Worm (Caenorhabditis elegans) whole organism, mixed stage, embryonic: ENCODE data around the gene sro-1.

Source experiments
- M03D4.4 ChIP-seq: sonication (generic microtip); optimal IDR thresholded peaks from 2 replicates; lab custom pipeline; 2017; ENCODE audit warnings: mild to moderate bottlenecking, missing genetic modification characterization, missing compliant biosample characterization
- bed-3 ChIP-seq: fragments of 200-800 bp; sonication (Bioruptor generic); optimal IDR thresholded peaks from 3 replicates; lab custom pipeline; 2018; ENCODE audit warnings: mild to moderate bottlenecking, missing genetic modification characterization, moderate library complexity, missing compliant biosample characterization
- blmp-1 ChIP-seq: fragments of 150-350 bp; optimal IDR thresholded peaks from 2 replicates; lab custom pipeline; 2014; ENCODE audit warnings: missing biosample characterization, missing genetic modification characterization
- ceh-39 ChIP-seq: fragments of 150-350 bp; optimal IDR thresholded peaks from 2 replicates; lab custom pipeline; 2014; ENCODE audit warnings: missing biosample characterization, missing genetic modification characterization
- ceh-43 ChIP-seq: fragments of 200-800 bp; sonication (Bioruptor generic); optimal IDR thresholded peaks from 2 replicates; lab custom pipeline; 2018; ENCODE audit warnings: mild to moderate bottlenecking, missing genetic modification characterization, moderate library complexity, missing compliant biosample characterization
- ceh-83 ChIP-seq: fragments of 200-800 bp; sonication (Bioruptor generic); optimal IDR thresholded peaks from 2 replicates; lab custom pipeline; 2018; ENCODE audit warnings: mild to moderate bottlenecking, missing genetic modification characterization, missing compliant biosample characterization
- ces-1 ChIP-seq: fragments of 150-350 bp; optimal IDR thresholded peaks from 2 replicates; lab custom pipeline; 2014; ENCODE audit warnings: missing biosample characterization, missing genetic modification reagents, missing genetic modification characterization
- cnd-1 ChIP-seq: fragments of 200-800 bp; sonication (Bioruptor generic); optimal IDR thresholded peaks from 2 replicates; lab custom pipeline; 2018; ENCODE audit warnings: mild to moderate bottlenecking, missing genetic modification characterization, missing compliant biosample characterization
- drap-1 ChIP-seq: fragments of 200-800 bp; sonication (Bioruptor generic); optimal IDR thresholded peaks from 3 replicates; lab custom pipeline; 2018; ENCODE audit warnings: mild to moderate bottlenecking, missing genetic modification characterization, missing compliant biosample characterization
- elt-1 ChIP-seq: sonication (generic microtip); optimal IDR thresholded peaks from 2 replicates; lab custom pipeline; 2017; ENCODE audit warnings: missing genetic modification characterization, mild to moderate bottlenecking, missing compliant biosample characterization, antibody characterized with exemption, moderate library complexity, borderline replicate concordance; ENCODE audit not compliant: insufficient read depth
- elt-3 ChIP-seq: fragments of 150-350 bp; optimal IDR thresholded peaks from 2 replicates; lab custom pipeline; 2014; ENCODE audit warnings: missing biosample characterization, missing genetic modification characterization
- flh-1 ChIP-seq: fragments of 200-800 bp; sonication (Bioruptor generic); optimal IDR thresholded peaks from 2 replicates; lab custom pipeline; 2018; ENCODE audit warnings: mild to moderate bottlenecking, missing genetic modification characterization, moderate library complexity, missing compliant biosample characterization
- ham-2 ChIP-seq: fragments of 200-800 bp; sonication (Bioruptor generic); optimal IDR thresholded peaks from 2 replicates; lab custom pipeline; 2018; ENCODE audit warnings: mild to moderate bottlenecking, missing genetic modification characterization, missing compliant biosample characterization
- hlh-1 ChIP-seq: fragments of 150-350 bp; optimal IDR thresholded peaks from 2 replicates; lab custom pipeline; 2014; ENCODE audit warnings: missing biosample characterization, missing genetic modification reagents, missing genetic modification characterization
- lin-13 ChIP-seq: fragments of 150-350 bp; optimal IDR thresholded peaks from 2 replicates; lab custom pipeline; 2014; ENCODE audit warnings: missing biosample characterization, missing genetic modification characterization
- lin-32 ChIP-seq: fragments of 200-800 bp; sonication (Bioruptor generic); optimal IDR thresholded peaks from 2 replicates; lab custom pipeline; 2018; ENCODE audit warnings: mild to moderate bottlenecking, missing genetic modification characterization, missing compliant biosample characterization
- lsy-2 ChIP-seq: fragments of 150-350 bp; optimal IDR thresholded peaks from 2 replicates; lab custom pipeline; 2014; ENCODE audit warnings: missing biosample characterization, missing genetic modification characterization
- mab-5 ChIP-seq: fragments of 150-350 bp; optimal IDR thresholded peaks from 2 replicates; lab custom pipeline; 2014; ENCODE audit warnings: missing biosample characterization, missing genetic modification characterization
- mep-1 ChIP-seq: fragments of 150-350 bp; optimal IDR thresholded peaks from 2 replicates; lab custom pipeline; 2017; ENCODE audit warnings: missing biosample characterization, missing genetic modification reagents, missing genetic modification characterization, inconsistent platforms
- mls-2 ChIP-seq: sonication (generic microtip); optimal IDR thresholded peaks from 2 replicates; lab custom pipeline; 2016; ENCODE audit warnings: mild to moderate bottlenecking, missing genetic modification characterization, moderate library complexity, missing compliant biosample characterization
- nhr-12 ChIP-seq: fragments of 150-350 bp; optimal IDR thresholded peaks from 2 replicates; lab custom pipeline; 2014; ENCODE audit warnings: missing biosample characterization, missing genetic modification characterization
- nhr-2 ChIP-seq: fragments of 150-350 bp; optimal IDR thresholded peaks from 2 replicates; lab custom pipeline; 2014; ENCODE audit warnings: missing biosample characterization, missing genetic modification characterization
- nhr-237 ChIP-seq: fragments of 150-350 bp; optimal IDR thresholded peaks from 2 replicates; lab custom pipeline; 2014; ENCODE audit warnings: missing biosample characterization, missing genetic modification characterization
- nhr-28 ChIP-seq: fragments of 150-350 bp; optimal IDR thresholded peaks from 2 replicates; lab custom pipeline; 2014; ENCODE audit warnings: missing biosample characterization, missing genetic modification characterization
- nhr-76 ChIP-seq: sonication (generic microtip); optimal IDR thresholded peaks from 2 replicates; lab custom pipeline; 2017; ENCODE audit warnings: missing biosample characterization, missing genetic modification characterization
- pha-4 ChIP-seq: fragments of 150-350 bp; optimal IDR thresholded peaks from 2 replicates; lab custom pipeline; 2018; ENCODE audit warnings: missing biosample characterization, missing genetic modification reagents, missing genetic modification characterization
- sem-2 ChIP-seq: fragments of 200-800 bp; sonication (Bioruptor generic); optimal IDR thresholded peaks from 2 replicates; lab custom pipeline; 2018; ENCODE audit warnings: mild to moderate bottlenecking, missing genetic modification characterization, missing compliant biosample characterization
- snpc-4 ChIP-seq: fragments of 150-350 bp; optimal IDR thresholded peaks from 2 replicates; lab custom pipeline; 2014; ENCODE audit warnings: missing biosample characterization, missing genetic modification characterization
- sptf-1 ChIP-seq: sonication (generic microtip); optimal IDR thresholded peaks from 2 replicates; lab custom pipeline; 2017; ENCODE audit warnings: mild to moderate bottlenecking, missing genetic modification characterization, moderate library complexity, missing compliant biosample characterization
- tbx-8 ChIP-seq: fragments of 200-800 bp; sonication (Bioruptor generic); optimal IDR thresholded peaks from 2 replicates; lab custom pipeline; 2018; ENCODE audit warnings: mild to moderate bottlenecking, missing genetic modification characterization, moderate library complexity, missing compliant biosample characterization
- unc-120 ChIP-seq: sonication (generic microtip); optimal IDR thresholded peaks from 2 replicates; lab custom pipeline; 2017; ENCODE audit warnings: missing genetic modification characterization, missing compliant biosample characterization; ENCODE audit not compliant: poor library complexity, severe bottlenecking
- unc-39 ChIP-seq: fragments of 150-350 bp; optimal IDR thresholded peaks from 2 replicates; lab custom pipeline; 2014; ENCODE audit warnings: missing biosample characterization, missing genetic modification characterization
- unc-62 ChIP-seq: fragments of 150-350 bp; optimal IDR thresholded peaks from 2 replicates; lab custom pipeline; 2014; ENCODE audit warnings: missing biosample characterization, missing genetic modification reagents, missing genetic modification characterization
- ztf-11 ChIP-seq: fragments of 150-350 bp; optimal IDR thresholded peaks from 2 replicates; lab custom pipeline; 2014; ENCODE audit warnings: missing biosample characterization, missing genetic modification characterization

Gene sro-1

ce11 chrII:7493599-7493998 lies 28.2 kb upstream of the sro-1 start, which contains the start of gene nas-23:
TSS of gene nas-23 (minus strand) at chrII:7493699.
- TF ChIP-seq nhr-2 (tag; lab: Kevin White, UChicago), result no peak
- TF ChIP-seq tbx-8 (GFP tag; lab: Kevin White, UChicago), result no peak
- TF ChIP-seq flh-1 (GFP tag; lab: Kevin White, UChicago), result no peak
- TF ChIP-seq ztf-11, result no peak

ce11 chrII:7489605-7490004 lies 24.2 kb upstream of the sro-1 start, which contains the start of gene D1022.9:
TSS of gene D1022.9 (minus strand) at chrII:7489705.
- TF ChIP-seq lsy-2, result no peak
- no peak for TF ChIP-seq ceh-39 (tag; lab: Kevin White, UChicago)
- TF ChIP-seq nhr-237 (tag; lab: Kevin White, UChicago), result no peak
- no peak for TF ChIP-seq hlh-1
- no peak for TF ChIP-seq sptf-1
- no peak for TF ChIP-seq bed-3 (GFP tag; lab: Kevin White, UChicago)

- no peak for TF ChIP-seq sem-2 (GFP tag; lab: Kevin White, UChicago)
- no peak for TF ChIP-seq ztf-11
- TF ChIP-seq mls-2 (tag; lab: Kevin White, UChicago), result no peak
- TF ChIP-seq lin-32 (GFP tag; lab: Kevin White, UChicago), result no peak
- TF ChIP-seq lsy-2, result no peak
- no peak for TF ChIP-seq elt-3 (tag; lab: Kevin White, UChicago)
- TF ChIP-seq lin-13 (tag; lab: Kevin White, UChicago), result no peak
- TF ChIP-seq ham-2 (GFP tag; lab: Kevin White, UChicago), result no peak
- no peak for TF ChIP-seq nhr-28
- no peak for TF ChIP-seq ceh-83
- no peak for TF ChIP-seq unc-120 (tag; lab: Kevin White, UChicago)
- TF ChIP-seq pha-4 (tag; lab: Kevin White, UChicago), result no peak
- TF ChIP-seq sptf-1, result no peak
- TF ChIP-seq blmp-1 (tag; lab: Kevin White, UChicago), result no peak
- TF ChIP-seq ceh-43 (GFP tag; lab: Kevin White, UChicago), result no peak
- TF ChIP-seq flh-1 (GFP tag; lab: Kevin White, UChicago), result no peak
- no peak for TF ChIP-seq nhr-237 (tag; lab: Kevin White, UChicago)
These were observed 17.6 kb upstream of the sro-1 start, which contains the start of gene cah-2 for ce11 chrII:7483009-7483408. TSS of gene cah-2 (minus strand) at chrII:7483109.

ce11 chrII:7478487-7479234 lies 13.2 kb upstream of the sro-1 start, which contains the start of the genes aka-1 and ubc-6:
TSS of gene aka-1 (minus strand) at chrII:7478537.
TSS of gene ubc-6 (plus strand) at chrII:7479187.
- TF ChIP-seq ham-2 (GFP tag; lab: Kevin White, UChicago), result peak; percentile 16
- TF ChIP-seq lin-32 (GFP tag; lab: Kevin White, UChicago), result no peak
- no peak for TF ChIP-seq ceh-83
- TF ChIP-seq M03D4.4 (tag; lab: Kevin White, UChicago), result peak; percentile 29
- no peak for TF ChIP-seq unc-39
- no peak for TF ChIP-seq elt-1 (tag; lab: Kevin White, UChicago)
- TF ChIP-seq ceh-43 (GFP tag; lab: Kevin White, UChicago), result no peak
- no peak for TF ChIP-seq elt-3 (tag; lab: Kevin White, UChicago)
- TF ChIP-seq bed-3 (GFP tag; lab: Kevin White, UChicago), result no peak
- TF ChIP-seq sptf-1, result peak; percentile 62
- peak; percentile 65 for TF ChIP-seq ces-1 (GFP tag; lab: Kevin White, UChicago)
- no peak for TF ChIP-seq snpc-4 (tag; lab: Kevin White, UChicago)
- TF ChIP-seq nhr-12 (tag; lab: Kevin White, UChicago), result no peak
- no peak for TF ChIP-seq cnd-1
- TF ChIP-seq mls-2 (tag; lab: Kevin White, UChicago), result peak; percentile 22
- TF ChIP-seq mab-5 (tag; lab: Kevin White, UChicago), result no peak
- TF ChIP-seq unc-120 (tag; lab: Kevin White, UChicago), result peak; percentile 51
- peak; percentile 58 for TF ChIP-seq lin-13 (tag; lab: Kevin White, UChicago)
- TF ChIP-seq pha-4 (tag; lab: Kevin White, UChicago), result no peak
- TF ChIP-seq unc-62 (GFP tag; lab: Kevin White, UChicago), result no peak
- peak; percentile 63 for TF ChIP-seq lsy-2
- peak; percentile 57 for TF ChIP-seq mep-1 (tag; lab: Kevin White, UChicago)
- no peak for TF ChIP-seq ztf-11
- TF ChIP-seq nhr-237 (tag; lab: Kevin White, UChicago), result no peak
- TF ChIP-seq tbx-8 (GFP tag; lab: Kevin White, UChicago), result no peak
- no peak for TF ChIP-seq flh-1 (GFP tag; lab: Kevin White, UChicago)
- no peak for TF ChIP-seq nhr-76
- peak; percentile 40 for TF ChIP-seq drap-1 (GFP tag; lab: Kevin White, UChicago)
- TF ChIP-seq nhr-2 (tag; lab: Kevin White, UChicago), result no peak
- TF ChIP-seq sem-2 (GFP tag; lab: Kevin White, UChicago), result no peak
- no peak for TF ChIP-seq hlh-1
- TF ChIP-seq blmp-1 (tag; lab: Kevin White, UChicago), result no peak
- no peak for TF ChIP-seq nhr-28
